Worm (Caenorhabditis elegans) whole organism, L3 larva: ENCODE measurements around the gene scl-20.

Experiments
- aly-2 ChIP-seq: fragments of 150-350 bp; optimal IDR thresholded peaks from 2 replicates; lab custom pipeline; 2014; ENCODE audit warnings: missing biosample characterization, missing genetic modification characterization
- ceh-16 ChIP-seq: sonication (generic microtip); optimal IDR thresholded peaks from 2 replicates; lab custom pipeline; 2017; ENCODE audit warnings: missing biosample characterization, missing genetic modification characterization
- elt-2 ChIP-seq: sonication (generic microtip); optimal IDR thresholded peaks from 2 replicates; lab custom pipeline; 2016; ENCODE audit warnings: missing genetic modification reagents, mild to moderate bottlenecking, missing genetic modification characterization, missing compliant biosample characterization
- jun-1 ChIP-seq: fragments of 150-350 bp; optimal IDR thresholded peaks from 2 replicates; lab custom pipeline; 2014; ENCODE audit warnings: missing biosample characterization, missing genetic modification reagents, missing genetic modification characterization
- nhr-237 ChIP-seq: fragments of 150-350 bp; optimal IDR thresholded peaks from 2 replicates; lab custom pipeline; 2014; ENCODE audit warnings: missing biosample characterization, missing genetic modification characterization
- nhr-25 ChIP-seq: sonication (generic microtip); optimal IDR thresholded peaks from 2 replicates; lab custom pipeline; 2017; ENCODE audit warnings: missing biosample characterization, missing genetic modification characterization
- nhr-77 ChIP-seq: fragments of 150-350 bp; optimal IDR thresholded peaks from 2 replicates; lab custom pipeline; 2014; ENCODE audit warnings: missing biosample characterization, missing genetic modification characterization
- pha-4 ChIP-seq: fragments of 150-350 bp; optimal IDR thresholded peaks from 2 replicates; lab custom pipeline; 2014; ENCODE audit warnings: missing biosample characterization, missing genetic modification reagents, missing genetic modification characterization
- unc-39 ChIP-seq: sonication (generic microtip); optimal IDR thresholded peaks from 4 replicates; lab custom pipeline; 2017; ENCODE audit warnings: missing biosample characterization, missing genetic modification characterization

DNA sequence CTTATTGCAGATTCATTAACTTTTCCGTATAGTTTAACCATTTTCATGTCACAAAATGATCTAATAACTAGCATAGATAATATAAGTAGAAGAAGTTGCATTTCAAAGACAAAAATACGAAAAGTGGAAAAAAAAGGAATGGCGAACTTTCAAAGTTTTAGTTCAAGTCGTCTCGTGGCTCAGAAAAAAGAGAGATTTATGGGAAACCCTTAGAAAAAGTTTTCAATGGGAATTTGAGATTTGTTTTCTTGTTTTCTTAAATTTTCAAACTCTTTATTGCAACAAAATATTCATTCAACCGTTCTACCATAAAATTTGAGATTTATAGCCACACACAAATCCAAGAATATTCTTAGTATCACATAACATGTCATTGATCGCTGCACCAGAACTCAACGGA is 7.8 kb upstream of the scl-20 start, which contains the start of gene clec-250:
- TF ChIP-seq unc-39 (tag; lab: Kevin White, UChicago): no peak
- TF ChIP-seq aly-2 (tag; lab: Kevin White, UChicago): no peak
- no peak for TF ChIP-seq nhr-77 (tag; lab: Kevin White, UChicago)
- TF ChIP-seq elt-2 (tag; lab: Kevin White, UChicago): no peak
- no peak for TF ChIP-seq ceh-16
- no peak for TF ChIP-seq jun-1 (tag; lab: Kevin White, UChicago)
- no peak for TF ChIP-seq nhr-237 (tag; lab: Kevin White, UChicago)
- TF ChIP-seq nhr-25 (tag; lab: Kevin White, UChicago): no peak
- no peak for TF ChIP-seq pha-4 (tag; lab: Kevin White, UChicago)
